Fruit fly (Drosophila melanogaster) whole organism, adult: ENCODE measurements around the gene CG33920.

Source experiments
- CG12768 ChIP-seq: fragments of 200-800 bp; sonication (Bioruptor generic); optimal IDR thresholded peaks from 2 replicates; lab custom pipeline; 2017; ENCODE audit warnings: missing biosample characterization, missing genetic modification characterization, mild to moderate bottlenecking, moderate library complexity, missing genetic modification reagents
- CG1620 ChIP-seq: fragments of 200-800 bp; sonication (Bioruptor generic); optimal IDR thresholded peaks from 2 replicates; lab custom pipeline; 2016; ENCODE audit warnings: missing biosample characterization, missing genetic modification characterization
- CG5204 ChIP-seq: fragments of 200-800 bp; sonication (Bioruptor generic); optimal IDR thresholded peaks from 2 replicates; lab custom pipeline; 2016; ENCODE audit warnings: missing biosample characterization, missing genetic modification characterization
- CG7045 ChIP-seq: fragments of 200-800 bp; sonication (Bioruptor generic); optimal IDR thresholded peaks from 2 replicates; lab custom pipeline; 2017; ENCODE audit warnings: missing biosample characterization, mild to moderate bottlenecking, missing genetic modification characterization
- Crg-1 ChIP-seq: fragments of 200-800 bp; sonication (Bioruptor generic); optimal IDR thresholded peaks from 2 replicates; lab custom pipeline; 2016; ENCODE audit warnings: missing biosample characterization, missing genetic modification characterization
- Mnt ChIP-seq: fragments of 200-800 bp; sonication (Bioruptor generic); optimal IDR thresholded peaks from 2 replicates; lab custom pipeline; 2016; ENCODE audit warnings: missing biosample characterization, mild to moderate bottlenecking, missing genetic modification characterization
- bab1 ChIP-seq: fragments of 200-800 bp; sonication (Bioruptor generic); optimal IDR thresholded peaks from 3 replicates; lab custom pipeline; 2019; ENCODE audit warnings: missing biosample characterization, mild to moderate bottlenecking, missing genetic modification characterization, moderate library complexity
- cic ChIP-seq: fragments of 200-800 bp; sonication (Bioruptor generic); optimal IDR thresholded peaks from 2 replicates; lab custom pipeline; 2017; ENCODE audit warnings: missing biosample characterization, mild to moderate bottlenecking, missing genetic modification characterization, moderate library complexity
- cnc ChIP-seq, 2 experiments: fragments of >200 bp; optimal IDR thresholded peaks; 2 replicates each; lab custom pipeline; 2017
- kay ChIP-seq: fragments of 200-800 bp; sonication (Bioruptor generic); peaks from one replicate; lab custom pipeline; 2016; ENCODE audit warnings: missing biosample characterization, missing genetic modification characterization, borderline replicate concordance

DNA sequence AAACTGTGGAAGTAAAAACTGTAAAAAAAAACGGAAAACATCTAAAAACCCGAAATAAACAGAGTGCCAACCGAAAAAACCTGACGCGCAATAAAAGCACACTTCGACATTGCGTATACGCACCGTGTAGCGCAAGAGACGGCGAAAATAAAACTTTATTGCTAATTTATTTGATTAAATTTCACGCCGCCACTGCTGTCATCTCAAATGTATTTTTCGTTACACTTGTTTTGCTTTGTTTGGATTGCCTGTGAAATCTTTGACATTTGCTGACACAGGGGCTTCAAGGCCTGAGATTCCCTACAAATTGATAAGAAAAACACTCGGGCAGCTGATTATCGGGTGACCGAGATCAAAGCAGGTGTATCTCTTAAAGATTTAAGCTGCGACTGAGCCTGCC is 24.1 kb downstream of the CG33920 start:
- TF ChIP-seq Mnt (GFP tag; lab: Kevin White, UChicago) (no peak), cic (GFP tag; lab: Kevin White, UChicago) (no peak), Crg-1 (GFP tag; lab: Kevin White, UChicago) (no peak), kay (no peak), cnc (optimal IDR thresholded peaks at IDR 0.05; lab: Kevin White, UChicago) (no peak), CG12768 (GFP tag; lab: Kevin White, UChicago) (no peak), CG5204 (GFP tag; lab: Kevin White, UChicago) (no peak), bab1 (GFP tag; lab: Kevin White, UChicago) (no peak), CG1620 (GFP tag; lab: Kevin White, UChicago) (no peak), CG7045 (GFP tag; lab: Kevin White, UChicago) (no peak)
